Worm (Caenorhabditis elegans) whole organism, L1 larva: Measurements from ENCODE around the gene F13C5.2.

Experiments used
- C04F5.9 ChIP-seq: sonication (generic microtip); optimal IDR thresholded peaks from 2 replicates; lab custom pipeline; 2016; ENCODE audit warnings: missing genetic modification characterization, missing compliant biosample characterization
- C16A3.4 ChIP-seq: fragments of 150-350 bp; optimal IDR thresholded peaks from 2 replicates; lab custom pipeline; 2014; ENCODE audit warnings: missing biosample characterization, missing genetic modification characterization
- ama-1 ChIP-seq: fragments of 150-350 bp; optimal IDR thresholded peaks from 2 replicates; lab custom pipeline; 2014
- ceh-8 ChIP-seq: fragments of 200-800 bp; sonication (Bioruptor generic); optimal IDR thresholded peaks from 2 replicates; lab custom pipeline; 2018; ENCODE audit warnings: mild to moderate bottlenecking, missing genetic modification characterization, moderate library complexity, missing compliant biosample characterization
- ceh-90 ChIP-seq: sonication (generic microtip); optimal IDR thresholded peaks from 2 replicates; lab custom pipeline; 2016; ENCODE audit warnings: missing genetic modification characterization, missing compliant biosample characterization
- efl-1 ChIP-seq, 4 experiments: fragments of 150-350 bp; optimal IDR thresholded peaks in 3 of 4; peaks in 1 of 4; 1 replicate in 1 of 4; 2 replicates in 3 of 4; lab custom pipeline; 2014; ENCODE audit warnings: missing biosample characterization in 2 of 4, missing genetic modification characterization in 2 of 4, missing genetic modification reagents in 2 of 4
- egl-27 ChIP-seq, 2 experiments: fragments of 150-350 bp in 1 of 2; sonication (generic microtip); optimal IDR thresholded peaks; 3 replicates each; lab custom pipeline; 2017 to 2018; ENCODE audit warnings: missing biosample characterization in 2 of 2, missing genetic modification characterization in 2 of 2, missing genetic modification reagents in 2 of 2
- elt-2 ChIP-seq: sonication (generic microtip); optimal IDR thresholded peaks from 2 replicates; lab custom pipeline; 2016; ENCODE audit warnings: missing genetic modification characterization, mild to moderate bottlenecking, inconsistent platforms, missing compliant biosample characterization, missing genetic modification reagents
- elt-3 ChIP-seq, 6 experiments: fragments of 150-350 bp in 1 of 6; sonication (generic microtip); optimal IDR thresholded peaks; 2 replicates each; lab custom pipeline; 2017 to 2018; ENCODE audit warnings: missing biosample characterization in 6 of 6, missing genetic modification characterization in 6 of 6, inconsistent platforms in 1 of 6
- fkh-4 ChIP-seq: sonication (generic microtip); optimal IDR thresholded peaks from 2 replicates; lab custom pipeline; 2016; ENCODE audit warnings: missing compliant biosample characterization, missing genetic modification characterization, borderline replicate concordance
- hpl-2 ChIP-seq: fragments of 150-350 bp; optimal IDR thresholded peaks from 2 replicates; lab custom pipeline; 2014; ENCODE audit warnings: missing biosample characterization, missing genetic modification reagents, missing genetic modification characterization
- isw-1 ChIP-seq: fragments of 200-800 bp; sonication (Bioruptor generic); IDR thresholded peaks from 2 replicates; pipeline ENCODE4 v1.3.6; 2022; ENCODE audit warnings: missing genetic modification characterization, missing compliant biosample characterization
- lin-13 ChIP-seq: fragments of 150-350 bp; optimal IDR thresholded peaks from 2 replicates; lab custom pipeline; 2014; ENCODE audit warnings: missing biosample characterization, missing genetic modification reagents, missing genetic modification characterization
- lir-3 ChIP-seq: sonication (generic microtip); optimal IDR thresholded peaks from 2 replicates; lab custom pipeline; 2016; ENCODE audit warnings: mild to moderate bottlenecking, missing genetic modification characterization, moderate library complexity, missing compliant biosample characterization; ENCODE audit not compliant: poor library complexity
- mab-9 ChIP-seq: fragments of 200-800 bp; sonication (Bioruptor generic); IDR thresholded peaks from 2 replicates; pipeline ENCODE4 v1.3.6; 2022; ENCODE audit warnings: missing genetic modification reagents, missing genetic modification characterization, missing compliant biosample characterization
- mep-1 ChIP-seq: fragments of 150-350 bp; optimal IDR thresholded peaks from 2 replicates; lab custom pipeline; 2014; ENCODE audit warnings: missing biosample characterization, missing genetic modification characterization
- nhr-12 ChIP-seq: sonication (generic microtip); optimal IDR thresholded peaks from 2 replicates; lab custom pipeline; 2017; ENCODE audit warnings: missing biosample characterization, missing genetic modification characterization
- nhr-47 ChIP-seq: sonication (generic microtip); optimal IDR thresholded peaks from 2 replicates; lab custom pipeline; 2016; ENCODE audit warnings: mild to moderate bottlenecking, missing genetic modification characterization, moderate library complexity, missing compliant biosample characterization
- nhr-84 ChIP-seq: sonication (generic microtip); optimal IDR thresholded peaks from 2 replicates; lab custom pipeline; 2017; ENCODE audit warnings: missing biosample characterization, missing genetic modification characterization
- nhr-85 ChIP-seq: sonication (generic microtip); peaks from one replicate; lab custom pipeline; 2016; ENCODE audit warnings: missing genetic modification characterization, inconsistent platforms, missing compliant biosample characterization
- pag-3 ChIP-seq: sonication (generic microtip); optimal IDR thresholded peaks from 2 replicates; lab custom pipeline; 2017; ENCODE audit warnings: missing genetic modification characterization, mild to moderate bottlenecking, missing compliant biosample characterization, antibody characterized with exemption, borderline replicate concordance; ENCODE audit not compliant: insufficient read depth
- rnt-1 ChIP-seq: sonication (generic microtip); optimal IDR thresholded peaks from 2 replicates; lab custom pipeline; 2016; ENCODE audit warnings: mild to moderate bottlenecking, missing genetic modification characterization, moderate library complexity, missing compliant biosample characterization
- sptf-1 ChIP-seq: fragments of 150-350 bp; optimal IDR thresholded peaks from 2 replicates; lab custom pipeline; 2014; ENCODE audit warnings: missing biosample characterization, missing genetic modification characterization
- sup-37 ChIP-seq: fragments of 200-800 bp; sonication (Bioruptor generic); optimal IDR thresholded peaks from 2 replicates; lab custom pipeline; 2018; ENCODE audit warnings: mild to moderate bottlenecking, missing genetic modification characterization, missing compliant biosample characterization
- tbx-2 ChIP-seq: sonication (generic microtip); optimal IDR thresholded peaks from 2 replicates; lab custom pipeline; 2016; ENCODE audit warnings: missing genetic modification characterization, missing compliant biosample characterization
- unc-130 ChIP-seq: fragments of 150-350 bp; optimal IDR thresholded peaks from 2 replicates; lab custom pipeline; 2017; ENCODE audit warnings: missing biosample characterization, missing genetic modification characterization, inconsistent platforms
- unc-98 ChIP-seq: fragments of 200-800 bp; sonication (Bioruptor generic); IDR thresholded peaks from 2 replicates; pipeline ENCODE4 v1.3.6; 2022; ENCODE audit warnings: missing genetic modification characterization, missing compliant biosample characterization
- zag-1 ChIP-seq: fragments of 150-350 bp; optimal IDR thresholded peaks from 2 replicates; lab custom pipeline; 2014; ENCODE audit warnings: missing biosample characterization, missing genetic modification characterization
- zip-4 ChIP-seq: fragments of 200-800 bp; sonication (Bioruptor generic); optimal IDR thresholded peaks from 2 replicates; lab custom pipeline; 2018; ENCODE audit warnings: mild to moderate bottlenecking, missing genetic modification characterization, moderate library complexity, missing compliant biosample characterization
- ztf-4 ChIP-seq: fragments of 150-350 bp; optimal IDR thresholded peaks from 2 replicates; lab custom pipeline; 2014; ENCODE audit warnings: missing biosample characterization, missing genetic modification characterization

Gene F13C5.2

ce11 chrX:621190-621589 is 27.4 kb downstream of the F13C5.2 start, which contains the start of gene unc-96:
Gene unc-96, minus strand, starts transcription at chrX:621290.
- no peak for TF ChIP-seq mep-1
- TF ChIP-seq zip-4, result peak; percentile 35

DNA sequence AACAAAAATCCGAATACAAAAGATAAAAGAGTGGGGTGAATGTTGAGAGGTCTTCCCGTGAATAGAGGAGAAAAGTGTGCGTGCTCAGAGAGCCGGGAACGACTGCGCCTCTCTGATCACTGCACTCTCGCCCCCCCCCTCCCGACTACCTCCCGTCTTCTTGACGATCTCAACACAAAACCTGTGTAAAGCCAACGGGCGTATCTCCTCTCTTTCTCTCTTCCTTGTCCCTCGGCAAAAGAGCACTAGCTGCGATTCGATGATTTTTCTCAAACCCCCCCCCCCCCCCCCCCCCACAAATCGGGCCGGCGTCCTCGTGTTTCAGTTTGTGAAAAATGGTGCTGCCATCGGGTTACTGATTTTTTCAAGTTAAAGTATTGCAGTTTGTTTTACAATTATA is 27.9 kb downstream of the F13C5.2 start:
- TF ChIP-seq C04F5.9 (no peak), rnt-1 (tag; lab: Kevin White, UChicago) (peak; percentile 23), isw-1 (no peak)
- TF ChIP-seq, all 84 proteins: peak for 1

ce11 chrX:629134-629533 is 35.4 kb downstream of the F13C5.2 start, which contains the start of gene M6.4:
Gene M6.4, plus strand, starts transcription at chrX:629188.
- TF ChIP-seq ztf-4 (tag; lab: Kevin White, UChicago) (no peak), efl-1 (optimal IDR thresholded peaks at IDR 0.05; lab: Kevin White, UChicago) (no peak), efl-1 (GFP tag; optimal IDR thresholded peaks at IDR 0.05 in 1 of 2; lab: Kevin White, UChicago) (peak in 1 of 2 experiments; percentile 68)

DNA sequence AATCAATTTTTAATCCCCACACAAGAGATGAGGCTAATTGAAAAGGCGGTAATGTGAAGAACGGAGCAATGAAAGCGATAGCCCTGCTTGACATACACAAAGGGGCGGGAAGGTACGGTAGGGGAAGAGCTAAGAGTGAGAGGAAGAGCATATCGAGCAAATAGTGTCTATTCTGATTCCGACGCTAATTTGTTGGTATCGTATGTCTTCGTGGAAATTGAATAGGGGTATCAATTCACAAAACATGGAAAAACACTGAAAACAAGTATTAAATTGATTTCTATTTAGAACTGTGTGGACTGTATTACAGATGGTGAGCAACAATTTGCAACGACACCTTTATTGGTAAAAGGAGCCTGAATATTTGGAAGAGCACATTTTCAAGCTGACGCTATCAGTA is 43.1 kb downstream of the F13C5.2 start, which contains the start of gene pha-2:
Gene pha-2, minus strand, starts transcription at position 101 of the 400 bp plus-strand sequence.
- TF ChIP-seq sptf-1 (tag; lab: Kevin White, UChicago) (no peak), mab-9 (no peak), sup-37 (GFP tag; lab: Kevin White, UChicago) (no peak), unc-130 (tag; lab: Kevin White, UChicago) (no peak), ceh-8 (GFP tag; lab: Kevin White, UChicago) (no peak), C16A3.4 (tag; lab: Kevin White, UChicago) (no peak), nhr-84 (tag; lab: Kevin White, UChicago) (no peak), zag-1 (tag; lab: Kevin White, UChicago) (no peak), elt-3 (tag; optimal IDR thresholded peaks at IDR 0.05; lab: Kevin White, UChicago) (no peak), ceh-90 (tag; lab: Kevin White, UChicago) (no peak), fkh-4 (tag; lab: Kevin White, UChicago) (no peak), pag-3 (tag; lab: Kevin White, UChicago) (no peak)

- TF ChIP-seq tbx-2 (peak; percentile 47), lir-3 (tag; lab: Kevin White, UChicago) (no peak), unc-98 (GFP tag; lab: Robert Waterston, UW) (no peak), nhr-85 (tag; lab: Kevin White, UChicago) (no peak), lin-13 (GFP tag; lab: Kevin White, UChicago) (no peak), nhr-12 (tag; lab: Kevin White, UChicago) (no peak), nhr-47 (tag; lab: Kevin White, UChicago) (no peak), sup-37 (GFP tag; lab: Kevin White, UChicago) (no peak), ama-1 (no peak), mep-1 (no peak), elt-2 (tag; lab: Kevin White, UChicago) (peak; percentile 14)
These were observed 43.8 kb downstream of the F13C5.2 start for ce11 chrX:637588-637987.

- no peak for TF ChIP-seq egl-27 (tag; optimal IDR thresholded peaks at IDR 0.05; lab: Kevin White, UChicago)
These were observed 47.7 kb downstream of the F13C5.2 start, which contains the start of gene M6.11 for ce11 chrX:641440-641839. Gene M6.11, minus strand, starts transcription at chrX:641540.

ce11 chrX:642817-643216 is 49.1 kb downstream of the F13C5.2 start:
- TF ChIP-seq hpl-2 (GFP tag; lab: Kevin White, UChicago), result no peak
